Fruit fly (Drosophila melanogaster) Kc167 (cell line): ENCODE data around the gene CG7201.

ENCODE experiments used
- Myc ChIP-seq: fragments of >200 bp; optimal IDR thresholded peaks from 2 replicates; lab custom pipeline; 2017; ENCODE audit warnings: missing external identifiers
- h ChIP-seq: fragments of >200 bp; optimal IDR thresholded peaks from 3 replicates; lab custom pipeline; 2018; ENCODE audit warnings: missing external identifiers
- psq ChIP-seq: fragments of >200 bp; optimal IDR thresholded peaks from 2 replicates; lab custom pipeline; 2017; ENCODE audit warnings: missing external identifiers

dm6 chr3L:8295227-8295626, at the start of gene CG7201:
- TF ChIP-seq Myc (no peak), psq (no peak), h (no peak)
